Worm (Caenorhabditis elegans): Measurements from ENCODE around the gene W09G12.9.

Gene W09G12.9

ce11 chrIV:1207980-1208379 is 8.4 kb upstream of the W09G12.9 start, which contains the start of gene dsl-1:
Gene dsl-1, minus strand, starts transcription at chrIV:1208080.
- TF ChIP-seq pha-4 (GFP tag; IDR thresholded peaks at IDR 0.05) (no peak), pha-4 (tag; optimal IDR thresholded peaks at IDR 0.05) (no peak), pqm-1 (tag; optimal IDR thresholded peaks at IDR 0.05) (no peak), sdz-12 (GFP tag; optimal IDR thresholded peaks at IDR 0.05) (no peak), nhr-10 (tag; optimal IDR thresholded peaks at IDR 0.05) (no peak), F49E8.2 (tag; optimal IDR thresholded peaks at IDR 0.05; ENCODE audit: borderline replicate concordance) (no peak), ceh-28 (tag; optimal IDR thresholded peaks at IDR 0.05) (no peak), F44E2.7 (GFP tag; IDR thresholded peaks at IDR 0.05) (no peak), mdl-1 (tag; optimal IDR thresholded peaks at IDR 0.05) (no peak), ces-1 (GFP tag; optimal IDR thresholded peaks at IDR 0.05) (no peak)

- TF ChIP-seq ces-1 (GFP tag; optimal IDR thresholded peaks at IDR 0.05) (no peak), mxl-3 (GFP tag; optimal IDR thresholded peaks at IDR 0.05) (peak; percentile 60), nhr-28 (tag; optimal IDR thresholded peaks at IDR 0.05) (peak; percentile 16)
These were observed 7.1 kb upstream of the W09G12.9 start for ce11 chrIV:1209320-1209719.

DNA sequence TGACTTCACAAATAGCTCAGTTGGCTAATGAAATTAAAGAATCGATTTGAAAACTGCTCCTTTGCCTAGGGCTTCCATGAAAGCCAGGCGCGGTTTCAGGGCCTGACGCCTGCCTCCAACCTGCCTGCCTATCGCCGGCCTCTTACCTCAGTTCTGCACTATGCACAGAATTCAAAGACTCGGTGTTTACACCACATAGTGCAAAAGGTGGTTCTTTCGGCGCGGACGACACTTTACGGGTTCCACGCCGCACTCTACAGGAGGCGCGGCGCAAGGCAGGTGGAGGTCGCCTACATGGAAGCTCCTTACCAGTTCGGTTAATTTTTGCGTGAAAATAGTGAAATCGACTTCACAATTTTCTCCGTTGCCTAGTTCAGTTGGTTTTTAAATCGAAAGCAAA is 6.6 kb upstream of the W09G12.9 start:
- TF ChIP-seq aly-2 (tag; optimal IDR thresholded peaks at IDR 0.05): no peak
- no peak for TF ChIP-seq hlh-30 (tag; optimal IDR thresholded peaks at IDR 0.05; ENCODE audit: insufficient read depth)
- peak; percentile 51 for TF ChIP-seq set-16 (GFP tag; IDR thresholded peaks at IDR 0.05)

ce11 chrIV:1211902-1212301 is 4.5 kb upstream of the W09G12.9 start:
- TF ChIP-seq nhr-28 (tag; optimal IDR thresholded peaks at IDR 0.05): peak; percentile 55
- no peak for TF ChIP-seq dve-1 (tag; optimal IDR thresholded peaks at IDR 0.05; ENCODE audit: insufficient read depth)
- peak; percentile 16 for TF ChIP-seq hlh-30 (tag; optimal IDR thresholded peaks at IDR 0.05; ENCODE audit: insufficient read depth)
- TF ChIP-seq lim-7 (GFP tag; IDR thresholded peaks at IDR 0.05): 0 out of 2 replicates have a peak, but pooled peaks have one; percentile 41
- 0 out of 2 replicates have a peak, but pooled peaks have one; percentile 24 for TF ChIP-seq nhr-42 (GFP tag; IDR thresholded peaks at IDR 0.05)
- TF ChIP-seq set-16 (GFP tag; IDR thresholded peaks at IDR 0.05): peak; percentile 69
- TF ChIP-seq php-3 (GFP tag; IDR thresholded peaks at IDR 0.05): peak; percentile 40; the same call in 1 of the 2 replicates
- no peak for TF ChIP-seq daf-16 (GFP tag; optimal IDR thresholded peaks at IDR 0.05)
- TF ChIP-seq daf-16 (tag; optimal IDR thresholded peaks at IDR 0.05): peak; percentile 52
- no peak for TF ChIP-seq ces-1 (GFP tag; optimal IDR thresholded peaks at IDR 0.05)
- TF ChIP-seq dmd-6 (GFP tag; IDR thresholded peaks at IDR 0.05): peak; percentile 51
- TF ChIP-seq pqm-1 (tag; optimal IDR thresholded peaks at IDR 0.05): peak; percentile 44
- no peak for TF ChIP-seq ztf-11 (tag; optimal IDR thresholded peaks at IDR 0.05)
- peak; percentile 65 for TF ChIP-seq hlh-11 (tag; optimal IDR thresholded peaks at IDR 0.05)
- no peak for TF ChIP-seq mep-1 (tag; optimal IDR thresholded peaks at IDR 0.05)

DNA sequence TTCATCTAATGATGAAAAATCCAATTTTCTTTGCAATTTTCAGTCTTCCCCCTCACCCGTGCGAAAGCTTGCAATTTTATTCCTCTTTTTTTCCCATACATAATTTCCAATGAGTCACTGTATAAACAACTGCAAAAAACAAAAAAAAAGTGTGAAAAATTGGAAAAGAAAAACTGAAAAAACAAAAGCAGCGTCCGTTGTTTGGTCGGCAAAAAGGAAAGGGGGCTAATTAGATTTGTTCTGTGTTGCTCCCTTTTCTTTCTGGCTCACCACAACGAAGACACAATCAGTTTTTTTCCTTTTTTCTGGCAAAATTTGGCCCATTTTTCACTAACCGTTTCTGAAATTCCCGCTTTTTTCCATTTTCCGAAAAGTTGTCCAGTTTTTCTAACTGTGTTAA is 4.0 kb upstream of the W09G12.9 start:
- TF ChIP-seq zfp-3 (GFP tag; conservative IDR thresholded peaks at IDR 0.05) (no peak), ces-1 (GFP tag; optimal IDR thresholded peaks at IDR 0.05) (peak; percentile 76), ztf-7 (tag; optimal IDR thresholded peaks at IDR 0.05) (no peak), rbr-2 (tag; optimal IDR thresholded peaks at IDR 0.05) (no peak), nhr-111 (GFP tag; optimal IDR thresholded peaks at IDR 0.05) (no peak), pha-4 (GFP tag; IDR thresholded peaks at IDR 0.05) (no peak), pha-4 (tag; optimal IDR thresholded peaks at IDR 0.05) (no peak)

DNA sequence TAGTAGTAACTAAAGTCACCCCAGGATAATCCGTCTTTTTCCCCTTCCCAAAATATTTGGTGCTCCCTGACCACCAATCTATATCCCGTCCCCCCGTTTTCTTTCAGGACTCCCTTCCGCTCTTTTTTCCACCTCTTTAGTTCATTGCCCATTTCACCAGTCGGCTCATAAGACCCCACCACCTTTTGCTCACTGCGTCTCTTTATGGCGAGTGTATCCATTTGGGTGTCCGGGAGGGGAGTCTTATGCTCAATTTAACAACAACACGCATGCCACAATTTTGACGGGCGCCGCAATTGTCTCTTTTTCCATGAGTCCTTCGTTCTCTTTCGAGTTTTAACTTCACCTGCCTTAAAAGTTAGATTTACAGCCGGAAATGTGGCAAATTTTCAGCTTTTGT is 3.2 kb upstream of the W09G12.9 start:
- TF ChIP-seq rbr-2 (tag; optimal IDR thresholded peaks at IDR 0.05) (peak; percentile 19), nhr-28 (tag; optimal IDR thresholded peaks at IDR 0.05) (no peak), mes-2 (tag; optimal IDR thresholded peaks at IDR 0.05; ENCODE audit: poor library complexity, severe bottlenecking) (peak; percentile 25), F26F4.8 (GFP tag; conservative IDR thresholded peaks at IDR 0.05) (no peak), T26A8.4 (GFP tag; IDR thresholded peaks at IDR 0.05) (no peak), spr-3 (GFP tag; optimal IDR thresholded peaks at IDR 0.05) (no peak), hlh-30 (tag; optimal IDR thresholded peaks at IDR 0.05; ENCODE audit: insufficient read depth) (peak; percentile 80), snpc-1.2 (GFP tag; IDR thresholded peaks at IDR 0.05) (no peak), unc-62 (GFP tag; optimal IDR thresholded peaks at IDR 0.05 in 1 of 2) (peak in 1 of 2 experiments; percentile 45), unc-62 (tag; optimal IDR thresholded peaks at IDR 0.05) (no peak), duxl-1 (tag; optimal IDR thresholded peaks at IDR 0.05; ENCODE audit: poor library complexity) (no peak), ceh-20 (GFP tag; IDR thresholded peaks at IDR 0.05) (no peak), mxl-2 (GFP tag; conservative IDR thresholded peaks at IDR 0.05) (no peak), vab-7 (GFP tag; IDR thresholded peaks at IDR 0.05) (no peak), aha-1 (tag) (peak; percentile 15), mdl-1 (tag; optimal IDR thresholded peaks at IDR 0.05) (peak in 1 of 2 experiments; percentile 9), mep-1 (tag; optimal IDR thresholded peaks at IDR 0.05) (peak; percentile 30), zfp-3 (GFP tag; conservative IDR thresholded peaks at IDR 0.05) (no peak), ceh-82 (tag; optimal IDR thresholded peaks at IDR 0.05) (no peak)
